Worm (Caenorhabditis elegans) whole organism, late embryonic: ENCODE results near the gene K03B8.14.
A peak's percentile ranks its signal among the peaks of the same experiment; 100 is the strongest.

Experiments
- C08G9.2 ChIP-seq: sonication (generic microtip); optimal IDR thresholded peaks from 2 replicates; lab custom pipeline; 2016; ENCODE audit warnings: mild to moderate bottlenecking, missing genetic modification characterization, moderate library complexity, missing compliant biosample characterization
- C38D4.7 ChIP-seq: fragments of 200-800 bp; sonication (Bioruptor generic); optimal IDR thresholded peaks from 2 replicates; lab custom pipeline; 2018; ENCODE audit warnings: mild to moderate bottlenecking, missing genetic modification characterization, moderate library complexity, missing compliant biosample characterization
- F13H6.1 ChIP-seq: sonication (generic microtip); optimal IDR thresholded peaks from 2 replicates; lab custom pipeline; 2016; ENCODE audit warnings: missing genetic modification characterization, missing compliant biosample characterization
- K02D7.2 ChIP-seq: sonication (generic microtip); optimal IDR thresholded peaks from 2 replicates; lab custom pipeline; 2017; ENCODE audit warnings: mild to moderate bottlenecking, missing genetic modification characterization, missing compliant biosample characterization
- K09A11.1 ChIP-seq: sonication (generic microtip); optimal IDR thresholded peaks from 2 replicates; lab custom pipeline; 2017; ENCODE audit warnings: antibody characterized with exemption, mild to moderate bottlenecking, missing genetic modification characterization, missing compliant biosample characterization; ENCODE audit not compliant: insufficient read depth
- Y22D7AL.16 ChIP-seq: sonication (generic microtip); optimal IDR thresholded peaks from 2 replicates; lab custom pipeline; 2016; ENCODE audit warnings: missing genetic modification characterization, missing compliant biosample characterization
- ceh-2 ChIP-seq: sonication (generic microtip); optimal IDR thresholded peaks from 2 replicates; lab custom pipeline; 2016; ENCODE audit warnings: missing genotype, missing genetic modification characterization, missing compliant biosample characterization
- ceh-34 ChIP-seq: sonication (generic microtip); optimal IDR thresholded peaks from 2 replicates; lab custom pipeline; 2016; ENCODE audit warnings: mild to moderate bottlenecking, missing genetic modification characterization, missing compliant biosample characterization
- ceh-45 ChIP-seq: fragments of 200-800 bp; sonication (Bioruptor generic); IDR thresholded peaks from 2 replicates; pipeline ENCODE4 v1.3.6; 2022; ENCODE audit warnings: missing genetic modification reagents, missing genetic modification characterization, missing compliant biosample characterization
- ceh-9 ChIP-seq: sonication (generic microtip); optimal IDR thresholded peaks from 2 replicates; lab custom pipeline; 2016; ENCODE audit warnings: mild to moderate bottlenecking, missing genetic modification characterization, inconsistent platforms, missing compliant biosample characterization
- che-1 ChIP-seq: sonication (generic microtip); optimal IDR thresholded peaks from 2 replicates; lab custom pipeline; 2016; ENCODE audit warnings: mild to moderate bottlenecking, missing genetic modification characterization, missing compliant biosample characterization
- dve-1 ChIP-seq: sonication (generic microtip); optimal IDR thresholded peaks from 2 replicates; lab custom pipeline; 2017; ENCODE audit warnings: antibody characterized with exemption, mild to moderate bottlenecking, missing genetic modification characterization, missing compliant biosample characterization
- elt-2 ChIP-seq: sonication (generic microtip); optimal IDR thresholded peaks from 2 replicates; lab custom pipeline; 2016; ENCODE audit warnings: missing genetic modification reagents, missing genetic modification characterization, missing compliant biosample characterization
- elt-4 ChIP-seq: sonication (generic microtip); optimal IDR thresholded peaks from 2 replicates; lab custom pipeline; 2016; ENCODE audit warnings: missing genetic modification characterization, missing compliant biosample characterization
- eyg-1 ChIP-seq: sonication (generic microtip); optimal IDR thresholded peaks from 2 replicates; lab custom pipeline; 2016; ENCODE audit warnings: missing genotype, missing genetic modification characterization, missing compliant biosample characterization
- fax-1 ChIP-seq: sonication (generic microtip); optimal IDR thresholded peaks from 2 replicates; lab custom pipeline; 2016; ENCODE audit warnings: missing genotype, missing genetic modification characterization, missing compliant biosample characterization
- gmeb-2 ChIP-seq: sonication (generic microtip); optimal IDR thresholded peaks from 2 replicates; lab custom pipeline; 2016; ENCODE audit warnings: missing genetic modification characterization, inconsistent platforms, missing compliant biosample characterization
- hlh-30 ChIP-seq: sonication (generic microtip); optimal IDR thresholded peaks from 2 replicates; lab custom pipeline; 2017; ENCODE audit warnings: antibody characterized with exemption, missing genetic modification characterization, missing compliant biosample characterization; ENCODE audit not compliant: insufficient read depth
- hlh-6 ChIP-seq: sonication (generic microtip); optimal IDR thresholded peaks from 2 replicates; lab custom pipeline; 2016; ENCODE audit warnings: missing genotype, missing genetic modification characterization, missing compliant biosample characterization
- hlh-8 ChIP-seq: sonication (generic microtip); optimal IDR thresholded peaks from 2 replicates; lab custom pipeline; 2016; ENCODE audit warnings: missing genotype, missing genetic modification characterization, missing compliant biosample characterization
- lim-6 ChIP-seq: sonication (generic microtip); optimal IDR thresholded peaks from 2 replicates; lab custom pipeline; 2016; ENCODE audit warnings: missing genetic modification characterization, missing compliant biosample characterization
- nfya-1 ChIP-seq: sonication (generic microtip); optimal IDR thresholded peaks from 2 replicates; lab custom pipeline; 2017; ENCODE audit warnings: missing genetic modification characterization, mild to moderate bottlenecking, missing compliant biosample characterization, antibody characterized with exemption, moderate library complexity
- nhr-11 ChIP-seq: fragments of 150-350 bp; optimal IDR thresholded peaks from 2 replicates; lab custom pipeline; 2014; ENCODE audit warnings: missing biosample characterization, missing genetic modification characterization
- nhr-232 ChIP-seq: sonication (generic microtip); optimal IDR thresholded peaks from 2 replicates; lab custom pipeline; 2016; ENCODE audit warnings: missing genetic modification characterization, missing compliant biosample characterization
- npax-4 ChIP-seq: sonication (generic microtip); optimal IDR thresholded peaks from 2 replicates; lab custom pipeline; 2016; ENCODE audit warnings: missing genetic modification characterization, missing compliant biosample characterization
- odd-2 ChIP-seq: sonication (generic microtip); optimal IDR thresholded peaks from 2 replicates; lab custom pipeline; 2017; ENCODE audit warnings: antibody characterized with exemption, mild to moderate bottlenecking, missing genetic modification characterization, missing compliant biosample characterization
- pag-3 ChIP-seq: sonication (generic microtip); optimal IDR thresholded peaks from 2 replicates; lab custom pipeline; 2016; ENCODE audit warnings: missing compliant biosample characterization, missing genetic modification characterization, borderline replicate concordance
- pha-2 ChIP-seq: sonication (generic microtip); optimal IDR thresholded peaks from 2 replicates; lab custom pipeline; 2017; ENCODE audit warnings: mild to moderate bottlenecking, missing genetic modification characterization, missing compliant biosample characterization
- pha-4 ChIP-seq: fragments of 150-350 bp; optimal IDR thresholded peaks from 2 replicates; lab custom pipeline; 2018; ENCODE audit warnings: missing biosample characterization, missing genetic modification reagents, missing genetic modification characterization
- pros-1 ChIP-seq: fragments of 150-350 bp; optimal IDR thresholded peaks from 2 replicates; lab custom pipeline; 2014; ENCODE audit warnings: missing biosample characterization, missing genetic modification reagents, missing genetic modification characterization
- ref-2 ChIP-seq: sonication (generic microtip); optimal IDR thresholded peaks from 2 replicates; lab custom pipeline; 2016; ENCODE audit warnings: missing genetic modification characterization, missing compliant biosample characterization
- tbx-2 ChIP-seq: sonication (generic microtip); optimal IDR thresholded peaks from 2 replicates; lab custom pipeline; 2016; ENCODE audit warnings: missing genetic modification characterization, missing compliant biosample characterization
- tbx-7 ChIP-seq: sonication (generic microtip); optimal IDR thresholded peaks from 2 replicates; lab custom pipeline; 2016; ENCODE audit warnings: missing genotype, missing genetic modification characterization, missing compliant biosample characterization
- ttx-3 ChIP-seq: sonication (generic microtip); optimal IDR thresholded peaks from 2 replicates; lab custom pipeline; 2016; ENCODE audit warnings: missing genetic modification reagents, missing genetic modification characterization, missing compliant biosample characterization
- unc-3 ChIP-seq, 2 experiments: fragments of 200-800 bp in 1 of 2; sonication (Bioruptor generic) in 1 of 2; sonication (generic microtip) in 1 of 2; conservative IDR thresholded peaks in 1 of 2; optimal IDR thresholded peaks in 1 of 2; 2 replicates each; pipeline versions ENCODE4 v1.3.6 to Lab custom; 2016 to 2022; ENCODE audit warnings: missing compliant biosample characterization in 2 of 2, missing genetic modification characterization in 2 of 2, missing genetic modification reagents in 1 of 2
- unc-42 ChIP-seq: sonication (generic microtip); optimal IDR thresholded peaks from 2 replicates; lab custom pipeline; 2016; ENCODE audit warnings: missing genotype, missing genetic modification characterization, missing compliant biosample characterization
- ztf-16 ChIP-seq: sonication (generic microtip); optimal IDR thresholded peaks from 2 replicates; lab custom pipeline; 2017; ENCODE audit warnings: missing genetic modification characterization, missing compliant biosample characterization

K03B8.14 gene

DNA sequence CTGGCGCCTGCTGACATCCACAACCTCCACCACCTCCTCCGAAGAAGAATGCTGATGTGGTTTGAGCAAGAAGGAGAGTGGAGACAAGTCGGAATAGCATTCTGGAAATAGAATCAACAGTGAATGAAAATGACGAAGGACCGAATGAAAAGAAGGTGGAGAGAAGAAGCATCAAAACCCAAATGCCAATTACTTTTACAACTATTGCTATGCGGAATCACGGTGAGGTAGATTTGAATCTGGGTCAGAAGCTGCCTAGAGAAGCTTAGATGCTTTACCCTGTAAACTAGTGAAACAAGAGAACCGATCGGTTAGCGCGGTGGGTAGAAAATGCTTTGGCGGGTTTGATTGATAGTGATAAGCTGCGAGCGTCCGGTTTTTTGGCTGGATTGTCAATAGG, 43.4 kb upstream of the K03B8.14 start, which contains the start of gene grl-7:
Gene grl-7, minus strand, starts transcription at position 101 of the 400 bp plus-strand sequence.
- TF ChIP-seq C08G9.2 (tag; lab: Kevin White, UChicago) (no peak), K02D7.2 (tag; lab: Kevin White, UChicago) (no peak), dve-1 (tag; lab: Kevin White, UChicago) (no peak), tbx-2 (tag; lab: Kevin White, UChicago) (no peak), ref-2 (tag; lab: Kevin White, UChicago) (no peak), ceh-34 (tag; lab: Kevin White, UChicago) (no peak), fax-1 (tag; lab: Kevin White, UChicago) (no peak), K09A11.1 (no peak), C38D4.7 (no peak), hlh-30 (no peak), ceh-45 (GFP tag; lab: Robert Waterston, UW) (no peak)

DNA sequence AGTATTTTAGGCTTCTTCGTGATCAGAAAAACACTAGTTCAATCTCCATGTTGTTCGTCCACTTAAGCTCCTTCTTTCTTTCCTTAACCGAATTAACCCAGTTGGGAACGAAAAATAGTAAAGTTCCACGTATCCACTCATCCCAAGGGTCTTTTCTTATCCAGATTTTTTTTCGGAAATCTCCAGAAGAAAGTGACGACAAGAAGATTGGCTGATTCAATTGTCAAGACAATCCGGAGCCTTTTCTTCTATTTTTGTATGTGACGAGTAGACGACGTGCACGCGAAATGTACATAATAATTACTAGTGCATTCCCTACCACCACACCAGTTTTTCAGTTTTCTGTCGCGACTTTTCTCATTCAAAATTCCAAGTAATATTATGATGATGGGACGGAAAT, 39.0 kb upstream of the K03B8.14 start:
- TF ChIP-seq elt-2 (no peak), gmeb-2 (tag; lab: Kevin White, UChicago) (no peak), unc-42 (tag; lab: Kevin White, UChicago) (peak; percentile 36)

- no peak for TF ChIP-seq pha-2 (tag; lab: Kevin White, UChicago)
- TF ChIP-seq npax-4 (tag; lab: Kevin White, UChicago) = no peak
- no peak for TF ChIP-seq che-1
- TF ChIP-seq odd-2 (tag; lab: Kevin White, UChicago) = no peak
- TF ChIP-seq ztf-16 = no peak
- TF ChIP-seq pag-3 (tag; lab: Kevin White, UChicago) = no peak
- no peak for TF ChIP-seq eyg-1 (tag; lab: Kevin White, UChicago)
- no peak for TF ChIP-seq pros-1
- TF ChIP-seq F13H6.1 = no peak
- TF ChIP-seq hlh-8 = no peak
- no peak for TF ChIP-seq hlh-6 (tag; lab: Kevin White, UChicago)
- TF ChIP-seq nhr-232 (tag; lab: Kevin White, UChicago) = no peak
- no peak for TF ChIP-seq tbx-7 (tag; lab: Kevin White, UChicago)
Observed at ce11 chrV:11352893-11353292, 37.4 kb upstream of the K03B8.14 start, which contains the start of gene npr-25. Gene npr-25, minus strand, starts transcription at chrV:11352993.

DNA sequence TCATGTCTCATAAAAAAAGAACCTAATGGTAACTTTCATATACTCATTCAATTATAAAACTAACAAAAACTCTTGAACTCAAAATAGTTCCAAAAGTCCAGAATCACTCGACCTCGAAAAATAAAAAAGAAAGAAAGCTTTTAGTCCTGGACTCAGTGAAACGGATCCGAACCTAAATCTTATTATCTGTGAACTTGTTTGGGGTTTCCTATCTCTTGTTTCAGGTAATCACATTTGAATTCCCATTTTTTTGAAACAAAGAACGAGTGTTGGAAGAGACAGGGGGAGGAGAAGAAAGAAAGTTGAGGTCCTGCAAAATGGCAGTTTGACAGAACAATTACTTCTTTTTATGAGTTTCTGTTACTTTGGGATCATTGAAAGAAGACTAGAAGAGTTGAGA, 36.0 kb upstream of the K03B8.14 start:
- TF ChIP-seq ttx-3 (tag; lab: Kevin White, UChicago) (no peak), unc-42 (tag; lab: Kevin White, UChicago) (peak; percentile 61)

- TF ChIP-seq nhr-11 (tag; lab: Kevin White, UChicago) (no peak), pha-2 (tag; lab: Kevin White, UChicago) (no peak), tbx-7 (tag; lab: Kevin White, UChicago) (no peak), ceh-9 (no peak), ceh-2 (tag; lab: Kevin White, UChicago) (no peak), nfya-1 (tag; lab: Kevin White, UChicago) (no peak), unc-3 (GFP tag; conservative IDR thresholded peaks at IDR 0.05; lab: Robert Waterston, UW) (no peak), unc-3 (tag; optimal IDR thresholded peaks at IDR 0.05; lab: Kevin White, UChicago) (no peak), che-1 (no peak)
Observed at ce11 chrV:11363575-11363974, 26.7 kb upstream of the K03B8.14 start.

ce11 chrV:11366129-11366528, 24.2 kb upstream of the K03B8.14 start, which contains the start of gene dop-5:
Gene dop-5, minus strand, starts transcription at chrV:11366229.
- TF ChIP-seq elt-4 (tag; lab: Kevin White, UChicago) = no peak
- TF ChIP-seq pha-4 (tag; lab: Kevin White, UChicago) = no peak
- TF ChIP-seq lim-6 = no peak
- no peak for TF ChIP-seq C08G9.2 (tag; lab: Kevin White, UChicago)
- TF ChIP-seq ceh-9 = no peak
- TF ChIP-seq Y22D7AL.16 (tag; lab: Kevin White, UChicago) = no peak
- TF ChIP-seq ref-2 (tag; lab: Kevin White, UChicago) = no peak
- no peak for TF ChIP-seq npax-4 (tag; lab: Kevin White, UChicago)
